Fruit fly (Drosophila melanogaster) whole organism: Measurements from ENCODE around the gene SpdS.

Experiments used
- pan ChIP-seq: fragments of >200 bp; optimal IDR thresholded peaks from 2 replicates; lab custom pipeline; 2017
- psq ChIP-seq: fragments of >200 bp; optimal IDR thresholded peaks from 2 replicates; lab custom pipeline; 2017
- usp ChIP-seq: fragments of >200 bp; optimal IDR thresholded peaks from 2 replicates; lab custom pipeline; 2017; ENCODE audit warnings: missing biosample characterization, missing genetic modification characterization, mixed read lengths

DNA sequence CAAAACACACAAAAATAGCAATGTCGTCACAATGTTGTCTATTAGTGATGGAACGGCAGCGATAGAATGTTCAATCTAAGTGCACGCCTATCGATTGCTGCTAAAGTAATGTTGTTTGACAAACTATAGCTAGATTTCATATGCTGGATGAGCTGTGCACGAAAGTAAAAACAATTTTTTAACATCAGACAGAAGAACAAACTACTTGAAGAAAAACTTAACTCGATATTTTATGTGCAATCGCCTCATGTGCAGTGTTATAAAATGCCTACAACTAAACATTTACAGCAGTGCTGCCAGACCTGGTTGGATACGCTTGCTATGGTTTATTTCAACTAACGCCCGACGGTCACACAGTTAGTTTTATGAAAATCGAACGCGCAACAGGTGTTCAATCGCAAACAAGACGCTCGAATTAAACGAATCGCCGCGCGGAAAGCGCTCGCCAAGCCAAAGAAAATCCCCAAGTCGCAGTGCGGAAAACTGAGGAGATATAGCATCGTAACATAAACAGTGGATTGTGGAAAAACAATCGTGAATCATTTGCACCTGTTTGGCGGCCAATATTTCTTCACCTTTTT lies 40.4 kb upstream of the SpdS start, which contains the start of the genes bocks and CG8312:
- no peak for TF ChIP-seq psq (lab: Kevin White, UChicago)
- TF ChIP-seq pan: no peak
- TF ChIP-seq usp (GFP tag; lab: Kevin White, UChicago): no peak
